Worm (Caenorhabditis elegans) whole organism, young adult: Measurements from ENCODE around the gene C54C6.5.
A peak's percentile ranks its signal among the peaks of the same experiment; 100 is the strongest.

ENCODE experiments used
- B0261.1 ChIP-seq: sonication (generic microtip); optimal IDR thresholded peaks from 2 replicates; lab custom pipeline; 2016; ENCODE audit warnings: mild to moderate bottlenecking, missing genetic modification characterization, moderate library complexity, missing compliant biosample characterization
- B0336.3 ChIP-seq: fragments of 200-800 bp; sonication (Bioruptor generic); IDR thresholded peaks from 2 replicates; pipeline ENCODE4 v1.3.6; 2022; ENCODE audit warnings: missing genetic modification characterization, missing compliant biosample characterization
- F22D6.2 ChIP-seq: sonication (generic microtip); optimal IDR thresholded peaks from 2 replicates; lab custom pipeline; 2016; ENCODE audit warnings: mild to moderate bottlenecking, missing genetic modification characterization, missing compliant biosample characterization
- F33H1.4 ChIP-seq: fragments of 200-800 bp; sonication (Bioruptor generic); IDR thresholded peaks from 2 replicates; pipeline ENCODE4 v1.3.6; 2022; ENCODE audit warnings: missing genetic modification reagents, missing genetic modification characterization, missing compliant biosample characterization
- F57C9.4 ChIP-seq: sonication (generic microtip); optimal IDR thresholded peaks from 2 replicates; lab custom pipeline; 2017; ENCODE audit warnings: mild to moderate bottlenecking, missing genetic modification characterization, missing compliant biosample characterization
- K12H6.12 ChIP-seq: fragments of 200-800 bp; sonication (Bioruptor generic); optimal IDR thresholded peaks from 2 replicates; lab custom pipeline; 2018; ENCODE audit warnings: mild to moderate bottlenecking, missing genetic modification characterization, missing compliant biosample characterization
- ama-1 ChIP-seq, 3 experiments: fragments of 150-350 bp in 1 of 3; sonication (generic microtip) in 2 of 3; optimal IDR thresholded peaks; 2 replicates each; lab custom pipeline; 2014 to 2018; ENCODE audit warnings: missing biosample characterization in 2 of 3, missing genetic modification characterization in 2 of 3, missing genetic modification reagents in 2 of 3
- athp-1 ChIP-seq: sonication (generic microtip); optimal IDR thresholded peaks from 2 replicates; lab custom pipeline; 2017; ENCODE audit warnings: mild to moderate bottlenecking, missing genetic modification characterization, missing compliant biosample characterization
- attf-3 ChIP-seq: fragments of 200-800 bp; sonication (Bioruptor generic); conservative IDR thresholded peaks from 2 replicates; pipeline ENCODE4 v1.3.6; 2022; ENCODE audit warnings: missing genetic modification reagents, missing genetic modification characterization, missing compliant biosample characterization
- attf-5 ChIP-seq: fragments of 200-800 bp; sonication (Bioruptor generic); optimal IDR thresholded peaks from 2 replicates; lab custom pipeline; 2018; ENCODE audit warnings: mild to moderate bottlenecking, missing genetic modification characterization, missing compliant biosample characterization
- cebp-1 ChIP-seq, 2 experiments: fragments of 200-800 bp in 1 of 2; sonication (Bioruptor generic) in 1 of 2; sonication (generic microtip) in 1 of 2; IDR thresholded peaks in 1 of 2; optimal IDR thresholded peaks in 1 of 2; 2 replicates each; pipeline versions ENCODE4 v1.3.6 to Lab custom; 2017 to 2022; ENCODE audit warnings: missing compliant biosample characterization in 2 of 2, missing genetic modification characterization in 2 of 2, mild to moderate bottlenecking in 1 of 2, missing genetic modification reagents in 1 of 2, moderate library complexity in 1 of 2
- ceh-27 ChIP-seq: fragments of 200-800 bp; sonication (Bioruptor generic); optimal IDR thresholded peaks from 2 replicates; lab custom pipeline; 2018; ENCODE audit warnings: mild to moderate bottlenecking, missing genetic modification characterization, moderate library complexity, missing compliant biosample characterization
- efl-1 ChIP-seq: fragments of 150-350 bp; optimal IDR thresholded peaks from 2 replicates; lab custom pipeline; 2014; ENCODE audit warnings: missing biosample characterization, missing genetic modification reagents, missing genetic modification characterization
- hlh-26 ChIP-seq: fragments of 200-800 bp; sonication (Bioruptor generic); conservative IDR thresholded peaks from 2 replicates; pipeline ENCODE4 v1.3.6; 2022; ENCODE audit warnings: missing genetic modification reagents, missing genetic modification characterization, missing compliant biosample characterization
- hmg-1.2 ChIP-seq: fragments of 200-800 bp; sonication (Bioruptor generic); IDR thresholded peaks from 2 replicates; pipeline ENCODE4 v1.3.6; 2022; ENCODE audit warnings: missing genetic modification reagents, missing genetic modification characterization, missing compliant biosample characterization
- hrde-1 ChIP-seq: sonication (generic microtip); optimal IDR thresholded peaks from 2 replicates; lab custom pipeline; 2016; ENCODE audit warnings: missing genetic modification characterization, mild to moderate bottlenecking, missing compliant biosample characterization, moderate library complexity, missing genotype, missing genetic modification reagents, borderline replicate concordance
- lag-1 ChIP-seq: fragments of 200-800 bp; sonication (Bioruptor generic); IDR thresholded peaks from 2 replicates; pipeline ENCODE4 v1.3.6; 2022; ENCODE audit warnings: missing genetic modification reagents, missing genetic modification characterization, missing compliant biosample characterization
- lin-40 ChIP-seq: sonication (generic microtip); optimal IDR thresholded peaks from 2 replicates; lab custom pipeline; 2016; ENCODE audit warnings: missing genetic modification characterization, mild to moderate bottlenecking, missing compliant biosample characterization, missing genotype, missing genetic modification reagents
- madf-3 ChIP-seq: fragments of 200-800 bp; sonication (Bioruptor generic); IDR thresholded peaks from 2 replicates; pipeline ENCODE4 v1.3.6; 2022; ENCODE audit warnings: missing genetic modification reagents, missing genetic modification characterization, missing compliant biosample characterization
- mcd-1 ChIP-seq: fragments of 200-800 bp; sonication (Bioruptor generic); IDR thresholded peaks from 2 replicates; pipeline ENCODE4 v1.3.6; 2022; ENCODE audit warnings: missing genetic modification reagents, missing genetic modification characterization, missing compliant biosample characterization
- nfyb-1 ChIP-seq: fragments of 200-800 bp; sonication (Bioruptor generic); IDR thresholded peaks from 2 replicates; pipeline ENCODE4 v1.3.6; 2022; ENCODE audit warnings: missing genetic modification reagents, missing genetic modification characterization, missing compliant biosample characterization
- nhr-179 ChIP-seq: sonication (generic microtip); optimal IDR thresholded peaks from 2 replicates; lab custom pipeline; 2016; ENCODE audit warnings: mild to moderate bottlenecking, missing genetic modification characterization, missing compliant biosample characterization
- nhr-80 ChIP-seq: sonication (generic microtip); optimal IDR thresholded peaks from 2 replicates; lab custom pipeline; 2016; ENCODE audit warnings: missing genetic modification characterization, missing compliant biosample characterization
- nhr-90 ChIP-seq: sonication (generic microtip); optimal IDR thresholded peaks from 2 replicates; lab custom pipeline; 2016; ENCODE audit warnings: missing genotype, mild to moderate bottlenecking, missing genetic modification characterization, missing compliant biosample characterization
- repo-1 ChIP-seq: sonication (generic microtip); optimal IDR thresholded peaks from 2 replicates; lab custom pipeline; 2017; ENCODE audit warnings: mild to moderate bottlenecking, missing genetic modification characterization, missing compliant biosample characterization
- rpc-1 ChIP-seq, 2 experiments: fragments of 150-350 bp in 1 of 2; sonication (generic microtip) in 1 of 2; optimal IDR thresholded peaks; 2 replicates each; lab custom pipeline; 2014 to 2018; ENCODE audit warnings: missing biosample characterization in 1 of 2, missing genetic modification characterization in 1 of 2, missing genetic modification reagents in 1 of 2, missing genotype in 1 of 2
- sptf-2 ChIP-seq: fragments of 200-800 bp; sonication (Bioruptor generic); optimal IDR thresholded peaks from 2 replicates; lab custom pipeline; 2018; ENCODE audit warnings: mild to moderate bottlenecking, missing genetic modification characterization, missing compliant biosample characterization
- unc-130 ChIP-seq: sonication (generic microtip); optimal IDR thresholded peaks from 2 replicates; lab custom pipeline; 2016; ENCODE audit warnings: missing genetic modification reagents, missing genetic modification characterization, missing compliant biosample characterization
- unc-62 ChIP-seq: fragments of 150-350 bp; optimal IDR thresholded peaks from 2 replicates; lab custom pipeline; 2014; ENCODE audit warnings: missing biosample characterization, missing genetic modification reagents, missing genetic modification characterization
- xnd-1 ChIP-seq: sonication (generic microtip); optimal IDR thresholded peaks from 2 replicates; lab custom pipeline; 2016; ENCODE audit warnings: missing genotype, missing genetic modification reagents, missing genetic modification characterization, missing compliant biosample characterization
- zfh-2 ChIP-seq: fragments of 200-800 bp; sonication (Bioruptor generic); conservative IDR thresholded peaks from 2 replicates; pipeline ENCODE4 v1.3.6; 2022; ENCODE audit warnings: missing genetic modification reagents, missing genetic modification characterization, missing compliant biosample characterization
- ztf-26 ChIP-seq: sonication (generic microtip); optimal IDR thresholded peaks from 2 replicates; lab custom pipeline; 2017; ENCODE audit warnings: missing genetic modification characterization, missing compliant biosample characterization

Gene C54C6.5

DNA sequence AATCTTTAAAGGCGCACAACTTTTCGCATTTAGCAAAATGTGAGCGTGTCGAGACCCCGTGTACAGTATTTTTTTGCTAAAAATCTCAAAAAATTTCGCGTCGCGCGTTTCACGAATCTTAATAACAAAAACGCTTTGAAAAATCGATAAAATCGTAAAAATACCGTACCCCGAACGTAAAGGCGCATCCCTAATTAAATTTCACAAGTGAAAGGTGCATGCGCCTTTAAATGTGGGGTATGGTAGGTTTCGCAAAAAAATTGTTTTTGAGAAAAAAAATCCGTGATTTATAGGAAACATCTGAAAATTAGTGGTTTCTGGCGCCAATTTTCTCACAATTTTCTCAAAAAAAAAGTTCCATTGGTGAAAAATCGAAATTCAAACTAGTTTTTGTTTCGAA, 15.5 kb downstream of the C54C6.5 start (continued):
- no peak for TF ChIP-seq lag-1 (GFP tag; lab: Robert Waterston, UW)

DNA sequence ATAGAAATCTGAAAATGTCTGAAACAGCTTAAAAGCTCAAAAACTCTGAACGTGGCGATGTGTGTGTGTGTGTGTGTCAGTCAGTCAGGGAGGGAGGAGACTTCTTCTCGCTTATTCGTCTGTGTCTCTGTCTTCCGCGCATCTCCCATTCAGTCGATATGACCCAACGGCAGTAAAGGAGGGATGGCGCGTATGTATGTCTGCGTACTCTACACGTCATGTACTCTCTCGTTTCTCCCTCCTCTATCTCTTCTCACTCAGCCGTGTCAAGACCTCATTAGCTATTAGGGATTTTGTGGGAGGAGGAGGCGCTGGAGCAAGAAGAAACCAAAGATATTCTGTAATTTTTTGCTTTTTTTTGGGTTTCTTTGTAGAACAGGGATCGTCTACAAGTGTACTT, 17.6 kb downstream of the C54C6.5 start:
- TF ChIP-seq zfh-2 (GFP tag; lab: Robert Waterston, UW) (peak; percentile 46; the same call in 1 of the 2 replicates), efl-1 (GFP tag; lab: Kevin White, UChicago) (no peak), ceh-27 (GFP tag; lab: Kevin White, UChicago) (peak; percentile 48), ama-1 (optimal IDR thresholded peaks at IDR 0.05; lab: Kevin White, UChicago) (no peak), ama-1 (GFP tag; optimal IDR thresholded peaks at IDR 0.05; lab: Kevin White, UChicago) (no peak), lin-40 (peak; percentile 41), attf-5 (GFP tag; lab: Kevin White, UChicago) (peak; percentile 28), B0261.1 (tag; lab: Kevin White, UChicago) (no peak), attf-3 (GFP tag; lab: Robert Waterston, UW) (no peak), F57C9.4 (tag; lab: Kevin White, UChicago) (no peak), nfyb-1 (GFP tag; lab: Robert Waterston, UW) (0 out of 2 replicates have a peak, but pooled peaks have one; percentile 19), unc-62 (GFP tag; lab: Kevin White, UChicago) (peak; percentile 55), mcd-1 (GFP tag; lab: Robert Waterston, UW) (0 out of 2 replicates have a peak, but pooled peaks have one; percentile 24), hmg-1.2 (GFP tag; lab: Robert Waterston, UW) (peak; percentile 89), cebp-1 (GFP tag; IDR thresholded peaks at IDR 0.05; lab: Robert Waterston, UW) (no peak), cebp-1 (tag; optimal IDR thresholded peaks at IDR 0.05; lab: Kevin White, UChicago) (peak; percentile 40), K12H6.12 (tag; lab: Kevin White, UChicago) (peak; percentile 33)

DNA sequence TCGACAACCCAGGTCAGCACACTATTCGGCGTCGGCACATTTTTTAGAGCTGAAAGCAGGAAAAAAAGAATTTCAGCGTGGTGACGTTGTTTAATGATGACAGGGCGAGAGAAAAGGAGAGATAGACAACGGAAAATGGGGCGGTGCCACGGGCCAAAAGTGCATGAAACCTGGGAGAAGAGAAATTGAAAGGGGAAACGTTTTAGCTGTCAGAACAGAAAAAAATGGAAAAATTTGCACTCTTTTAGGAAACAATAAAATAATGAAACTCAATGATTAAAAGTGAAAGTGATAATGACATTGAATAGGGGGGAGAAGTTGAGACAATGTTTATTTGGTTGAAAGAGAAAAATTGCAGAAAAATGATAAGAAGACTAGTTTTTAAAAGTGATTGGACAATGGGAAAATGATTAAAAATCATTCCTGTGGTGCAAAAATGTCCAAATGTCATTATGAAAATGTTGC, 19.9 kb downstream of the C54C6.5 start, which contains the start of gene pitp-1:
Gene pitp-1 (minus strand): TSS at position 51 of the 465 bp plus-strand sequence.
- TF ChIP-seq athp-1 (no peak), rpc-1 (optimal IDR thresholded peaks at IDR 0.05; lab: Kevin White, UChicago) (no peak), rpc-1 (tag; optimal IDR thresholded peaks at IDR 0.05; lab: Kevin White, UChicago) (no peak), nhr-80 (tag; lab: Kevin White, UChicago) (peak; percentile 75), madf-3 (GFP tag; lab: Robert Waterston, UW) (no peak), unc-62 (GFP tag; lab: Kevin White, UChicago) (peak; percentile 41), sptf-2 (no peak), repo-1 (no peak)

DNA sequence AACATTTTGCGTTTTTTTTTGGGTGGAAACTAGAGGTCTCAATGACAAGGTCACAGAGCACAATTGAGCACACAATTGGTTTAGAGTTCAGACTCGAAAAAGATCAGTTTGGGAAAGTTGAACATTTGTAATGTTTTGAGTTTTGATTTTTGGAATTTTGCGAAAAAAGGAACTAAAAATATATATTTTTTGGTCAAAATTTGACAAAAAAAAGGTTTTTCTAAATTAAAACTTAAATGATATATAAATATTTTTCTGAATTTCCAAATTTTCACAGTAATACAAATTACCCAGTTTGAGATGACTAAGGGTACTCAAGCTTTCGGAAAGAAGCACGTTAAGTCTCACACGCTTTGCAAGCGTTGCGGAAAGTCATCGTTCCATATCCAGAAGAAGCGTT, 21.3 kb downstream of the C54C6.5 start, which contains the start of gene rpl-37:
Gene rpl-37 (plus strand): TSS at position 301 of the 400 bp plus-strand sequence.
- no peak for TF ChIP-seq nhr-90 (tag; lab: Kevin White, UChicago)
- TF ChIP-seq xnd-1: no peak
- TF ChIP-seq, all 124 proteins: peak for 0

DNA sequence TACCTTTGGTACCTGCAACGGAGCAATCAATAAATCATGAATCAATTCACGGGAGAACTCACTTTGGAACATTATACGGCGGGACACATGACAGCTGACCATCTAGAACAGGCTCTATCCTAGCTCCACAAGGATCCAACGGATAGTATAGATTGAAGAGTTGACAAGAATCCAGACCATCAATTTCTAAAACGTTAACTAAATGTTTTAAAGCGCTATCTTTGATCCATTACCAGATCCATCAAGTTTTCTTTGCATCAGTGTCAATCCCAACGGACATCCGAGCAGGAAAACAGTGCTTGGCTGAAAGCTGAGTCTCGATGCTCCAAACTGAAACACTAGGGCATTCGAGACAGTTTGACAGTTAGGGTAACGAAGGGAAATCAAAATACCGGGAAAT, 26.3 kb downstream of the C54C6.5 start:
- no peak for TF ChIP-seq nhr-179 (tag; lab: Kevin White, UChicago)
- TF ChIP-seq F33H1.4 (GFP tag; lab: Robert Waterston, UW): no peak
- no peak for TF ChIP-seq lin-40
- TF ChIP-seq hlh-26 (GFP tag; lab: Robert Waterston, UW): no peak
- TF ChIP-seq hrde-1: no peak
- no peak for TF ChIP-seq B0336.3
- TF ChIP-seq nhr-90 (tag; lab: Kevin White, UChicago): no peak
- TF ChIP-seq unc-130: no peak
- no peak for TF ChIP-seq ztf-26 (tag; lab: Kevin White, UChicago)
- TF ChIP-seq F22D6.2 (tag; lab: Kevin White, UChicago): no peak
- TF ChIP-seq, all 124 proteins: peak for 0
